Worm (Caenorhabditis elegans) whole organism, L3 larva: ENCODE data around the gene art-1.
A peak's percentile ranks its signal among the peaks of the same experiment; 100 is the strongest.

Experiments
- ZK546.5 ChIP-seq: sonication (generic microtip); optimal IDR thresholded peaks from 2 replicates; lab custom pipeline; 2017; ENCODE audit warnings: missing biosample characterization, missing genetic modification characterization
- ceh-82 ChIP-seq: fragments of 150-350 bp; optimal IDR thresholded peaks from 2 replicates; lab custom pipeline; 2014; ENCODE audit warnings: missing biosample characterization, missing genetic modification characterization
- daf-12 ChIP-seq: fragments of 150-350 bp; optimal IDR thresholded peaks from 2 replicates; lab custom pipeline; 2014; ENCODE audit warnings: missing biosample characterization, missing genetic modification reagents, missing genetic modification characterization
- egl-27 ChIP-seq: sonication (generic microtip); optimal IDR thresholded peaks from 4 replicates; lab custom pipeline; 2017; ENCODE audit warnings: missing biosample characterization, missing genetic modification reagents, missing genetic modification characterization
- elt-2 ChIP-seq: sonication (generic microtip); optimal IDR thresholded peaks from 2 replicates; lab custom pipeline; 2016; ENCODE audit warnings: missing genetic modification reagents, mild to moderate bottlenecking, missing genetic modification characterization, missing compliant biosample characterization
- fkh-10 ChIP-seq: sonication (generic microtip); optimal IDR thresholded peaks from 2 replicates; lab custom pipeline; 2017; ENCODE audit warnings: missing biosample characterization, missing genetic modification reagents, missing genetic modification characterization
- lin-15B ChIP-seq: fragments of 150-350 bp; optimal IDR thresholded peaks from 2 replicates; lab custom pipeline; 2014; ENCODE audit warnings: missing biosample characterization, missing genetic modification characterization
- nhr-11 ChIP-seq: fragments of 150-350 bp; optimal IDR thresholded peaks from 2 replicates; lab custom pipeline; 2014; ENCODE audit warnings: missing biosample characterization, missing genetic modification characterization
- nhr-237 ChIP-seq: fragments of 150-350 bp; optimal IDR thresholded peaks from 2 replicates; lab custom pipeline; 2014; ENCODE audit warnings: missing biosample characterization, missing genetic modification characterization
- nhr-77 ChIP-seq: fragments of 150-350 bp; optimal IDR thresholded peaks from 2 replicates; lab custom pipeline; 2014; ENCODE audit warnings: missing biosample characterization, missing genetic modification characterization
- pqm-1 ChIP-seq: fragments of 150-350 bp; optimal IDR thresholded peaks from 2 replicates; lab custom pipeline; 2017; ENCODE audit warnings: missing biosample characterization, missing genetic modification characterization, inconsistent platforms
- skn-1 ChIP-seq: fragments of 150-350 bp; optimal IDR thresholded peaks from 2 replicates; lab custom pipeline; 2014; ENCODE audit warnings: missing biosample characterization, missing genetic modification characterization
- zag-1 ChIP-seq: fragments of 150-350 bp; optimal IDR thresholded peaks from 2 replicates; lab custom pipeline; 2014; ENCODE audit warnings: missing biosample characterization, missing genetic modification characterization
- ztf-11 ChIP-seq: fragments of 150-350 bp; optimal IDR thresholded peaks from 2 replicates; lab custom pipeline; 2014; ENCODE audit warnings: missing biosample characterization, missing genetic modification characterization

- TF ChIP-seq ceh-82 (tag; lab: Kevin White, UChicago) (no peak), ztf-11 (no peak), zag-1 (no peak), lin-15B (tag; lab: Kevin White, UChicago) (no peak), pqm-1 (tag; lab: Kevin White, UChicago) (peak; percentile 4), nhr-11 (no peak), egl-27 (no peak), nhr-77 (tag; lab: Kevin White, UChicago) (no peak), fkh-10 (GFP tag; lab: Kevin White, UChicago) (no peak), elt-2 (tag; lab: Kevin White, UChicago) (no peak), daf-12 (tag; lab: Kevin White, UChicago) (no peak), skn-1 (tag; lab: Kevin White, UChicago) (no peak), ZK546.5 (tag; lab: Kevin White, UChicago) (no peak), nhr-237 (tag; lab: Kevin White, UChicago) (no peak)
These were observed 30.9 kb upstream of the art-1 start for ce11 chrII:7002956-7003357.
